Worm (Caenorhabditis elegans): ENCODE results near the gene nlt-1.

The nlt-1 gene

DNA sequence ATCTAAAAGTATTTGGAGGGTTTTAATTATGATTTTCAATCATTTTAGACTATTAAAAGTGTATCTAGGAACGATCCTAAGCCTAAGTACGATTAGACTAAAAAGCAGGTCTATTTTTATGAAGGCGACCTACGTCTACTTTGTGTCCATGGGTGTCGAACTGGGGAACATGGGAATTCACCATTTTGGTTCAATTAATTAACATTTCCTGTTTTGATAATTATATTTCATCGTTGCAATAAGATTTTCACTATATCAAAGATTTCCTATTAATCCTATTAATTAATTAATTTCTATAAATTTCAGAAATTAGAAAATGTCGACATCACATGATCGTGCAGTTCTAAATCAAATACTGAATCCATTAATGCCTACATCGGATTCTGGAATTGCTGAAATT, 28.9 kb upstream of the nlt-1 start, which contains the start of gene ttc-36:
Gene ttc-36, plus strand, starts transcription at position 301 of the 400 bp plus-strand sequence.
- TF ChIP-seq hlh-11 (tag; optimal IDR thresholded peaks at IDR 0.05) (no peak), ZK546.5 (tag; optimal IDR thresholded peaks at IDR 0.05) (no peak), hif-1 (tag; optimal IDR thresholded peaks at IDR 0.05) (no peak), T26A8.4 (GFP tag; IDR thresholded peaks at IDR 0.05) (no peak), nhr-25 (tag; optimal IDR thresholded peaks at IDR 0.05; ENCODE audit: borderline replicate concordance, insufficient read depth) (no peak), lsy-2 (tag; optimal IDR thresholded peaks at IDR 0.05) (no peak), lin-13 (GFP tag; optimal IDR thresholded peaks at IDR 0.05) (no peak), zfp-2 (tag; optimal IDR thresholded peaks at IDR 0.05) (no peak), egl-43 (GFP tag; IDR thresholded peaks at IDR 0.05) (no peak), nhr-237 (tag; optimal IDR thresholded peaks at IDR 0.05) (no peak)

DNA sequence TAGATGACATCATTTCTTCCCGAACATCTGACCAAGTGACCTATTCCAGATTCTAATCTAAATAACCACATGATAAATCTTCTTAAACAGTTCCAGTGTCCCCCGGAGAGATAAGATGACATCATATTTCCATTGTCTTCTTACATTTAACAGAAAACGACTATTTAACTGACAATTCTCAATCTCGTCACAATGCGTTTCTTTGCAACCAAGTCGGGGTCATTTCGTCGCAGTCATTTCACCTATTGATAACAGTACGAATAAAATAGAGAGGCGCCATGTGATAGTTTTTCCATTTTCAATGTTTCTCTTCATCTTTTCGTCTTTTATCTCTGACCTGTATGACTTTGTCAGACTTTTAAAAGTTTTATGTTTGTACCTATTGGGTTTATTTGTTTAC, 28.1 kb upstream of the nlt-1 start:
- TF ChIP-seq dve-1 (tag; optimal IDR thresholded peaks at IDR 0.05; ENCODE audit: insufficient read depth): peak; percentile 80
- TF ChIP-seq ces-1 (GFP tag; optimal IDR thresholded peaks at IDR 0.05): no peak
- TF ChIP-seq hmg-1.1 (GFP tag; IDR thresholded peaks at IDR 0.05): no peak
- TF ChIP-seq nhr-10 (tag; optimal IDR thresholded peaks at IDR 0.05): peak; percentile 35
- peak in 1 of 2 experiments; percentile 53 for TF ChIP-seq unc-62 (GFP tag; optimal IDR thresholded peaks at IDR 0.05 in 1 of 2)
- no peak for TF ChIP-seq unc-62 (tag; optimal IDR thresholded peaks at IDR 0.05)
- TF ChIP-seq gei-8 (GFP tag; optimal IDR thresholded peaks at IDR 0.05): no peak
- peak; percentile 62 for TF ChIP-seq dmd-6 (GFP tag; IDR thresholded peaks at IDR 0.05)
- TF ChIP-seq nhr-102 (tag; optimal IDR thresholded peaks at IDR 0.05): peak; percentile 16
- peak; percentile 15 for TF ChIP-seq T20F7.1 (GFP tag; optimal IDR thresholded peaks at IDR 0.05)
- TF ChIP-seq lin-38 (GFP tag; IDR thresholded peaks at IDR 0.05): no peak
- TF ChIP-seq mxl-3 (GFP tag; optimal IDR thresholded peaks at IDR 0.05): peak; percentile 75
- no peak for TF ChIP-seq rbr-2 (tag; optimal IDR thresholded peaks at IDR 0.05)
- no peak for TF ChIP-seq Y105C5A.15 (GFP tag; IDR thresholded peaks at IDR 0.05)
- peak; percentile 56 for TF ChIP-seq nhr-28 (tag; optimal IDR thresholded peaks at IDR 0.05)
- TF ChIP-seq mdl-1 (tag; optimal IDR thresholded peaks at IDR 0.05): peak in 1 of 2 experiments; percentile 54
- peak in 1 of 2 experiments; percentile 58 for TF ChIP-seq lsy-2 (tag; optimal IDR thresholded peaks at IDR 0.05)
- peak; percentile 81 for TF ChIP-seq hlh-30 (tag; optimal IDR thresholded peaks at IDR 0.05; ENCODE audit: insufficient read depth)
- peak; percentile 81 for TF ChIP-seq hlh-11 (tag; optimal IDR thresholded peaks at IDR 0.05)
- no peak for TF ChIP-seq ZK337.2 (GFP tag; IDR thresholded peaks at IDR 0.05)
- TF ChIP-seq pha-4 (GFP tag; IDR thresholded peaks at IDR 0.05): no peak
- TF ChIP-seq pha-4 (tag; optimal IDR thresholded peaks at IDR 0.05): no peak
- no peak for TF ChIP-seq daf-16 (GFP tag; optimal IDR thresholded peaks at IDR 0.05)
- peak; percentile 89 for TF ChIP-seq daf-16 (tag; optimal IDR thresholded peaks at IDR 0.05)
- peak; percentile 62 for TF ChIP-seq nhr-48 (tag; optimal IDR thresholded peaks at IDR 0.05)
- TF ChIP-seq mdt-29 (GFP tag; IDR thresholded peaks at IDR 0.05): 0 out of 2 replicates have a peak, but pooled peaks have one; percentile 10
- TF ChIP-seq F26F4.8 (GFP tag; conservative IDR thresholded peaks at IDR 0.05): no peak
- TF ChIP-seq pqm-1 (tag; optimal IDR thresholded peaks at IDR 0.05): no peak
- TF ChIP-seq nhr-25 (tag; optimal IDR thresholded peaks at IDR 0.05; ENCODE audit: borderline replicate concordance, insufficient read depth): peak; percentile 75
- TF ChIP-seq nhr-77 (tag; optimal IDR thresholded peaks at IDR 0.05): peak; percentile 55
- peak; percentile 26 for TF ChIP-seq mep-1 (tag; optimal IDR thresholded peaks at IDR 0.05)
- no peak for TF ChIP-seq lir-3 (tag; optimal IDR thresholded peaks at IDR 0.05)
- peak; percentile 38; the same call in 1 of the 2 replicates for TF ChIP-seq nhr-41 (GFP tag; IDR thresholded peaks at IDR 0.05)

Measured in whole organism, L4 larva.